Fruit fly (Drosophila melanogaster) whole organism, embryonic: Measurements from ENCODE around the gene Ist1.

Experiments
- Asciz ChIP-seq: fragments of 200-800 bp; sonication (Bioruptor generic); optimal IDR thresholded peaks from 2 replicates; lab custom pipeline; 2017; ENCODE audit warnings: missing biosample characterization, mild to moderate bottlenecking, missing genetic modification characterization, missing genetic modification reagents
- CG1024 ChIP-seq: fragments of 200-800 bp; sonication (Bioruptor generic); IDR thresholded peaks from 2 replicates; pipeline ENCODE4 v1.3.6; 2022; ENCODE audit warnings: missing biosample characterization, missing genetic modification characterization
- CG10366 ChIP-seq: fragments of 200-800 bp; sonication (Bioruptor generic); IDR thresholded peaks from 2 replicates; pipeline ENCODE4 v1.3.6; 2022; ENCODE audit warnings: missing biosample characterization, missing genetic modification characterization
- CG11456 ChIP-seq: fragments of 200-800 bp; sonication (Bioruptor generic); IDR thresholded peaks from 3 replicates; pipeline ENCODE4 v1.3.6; 2022; ENCODE audit warnings: missing biosample characterization, missing genetic modification characterization
- CG11696 ChIP-seq: fragments of 200-800 bp; sonication (Bioruptor generic); IDR thresholded peaks from 2 replicates; pipeline ENCODE4 v1.3.6; 2022; ENCODE audit warnings: missing biosample characterization, missing genetic modification characterization
- CG12299 ChIP-seq: fragments of 200-800 bp; sonication (Bioruptor generic); optimal IDR thresholded peaks from 2 replicates; lab custom pipeline; 2018; ENCODE audit warnings: missing biosample characterization, mild to moderate bottlenecking, missing genetic modification characterization
- CG13775 ChIP-seq: fragments of 200-800 bp; sonication (Bioruptor generic); optimal IDR thresholded peaks from 3 replicates; lab custom pipeline; 2017; ENCODE audit warnings: missing biosample characterization, mild to moderate bottlenecking, missing genetic modification characterization
- CG14050 ChIP-seq: fragments of 200-800 bp; sonication (Bioruptor generic); IDR thresholded peaks from 3 replicates; pipeline ENCODE4 v1.3.6; 2022; ENCODE audit warnings: missing biosample characterization, missing genetic modification characterization
- CG16779 ChIP-seq: fragments of 200-800 bp; sonication (Bioruptor generic); IDR thresholded peaks from 2 replicates; pipeline ENCODE4 v1.3.6; 2022; ENCODE audit warnings: missing biosample characterization, missing genetic modification characterization
- CG16815 ChIP-seq: fragments of 200-800 bp; sonication (Bioruptor generic); optimal IDR thresholded peaks from 3 replicates; lab custom pipeline; 2017; ENCODE audit warnings: missing biosample characterization, mild to moderate bottlenecking, missing genetic modification characterization
- CG17612 ChIP-seq: fragments of 200-800 bp; sonication (Bioruptor generic); IDR thresholded peaks from 2 replicates; pipeline ENCODE4 v1.3.6; 2022; ENCODE audit warnings: missing biosample characterization, missing genetic modification characterization
- CG2120 ChIP-seq: fragments of 200-800 bp; sonication (Bioruptor generic); optimal IDR thresholded peaks from 3 replicates; lab custom pipeline; 2016; ENCODE audit warnings: missing biosample characterization, missing genetic modification characterization
- CG2129 ChIP-seq: fragments of 200-800 bp; sonication (Bioruptor generic); IDR thresholded peaks from 2 replicates; pipeline ENCODE4 v1.3.6; 2022; ENCODE audit warnings: missing biosample characterization, missing genetic modification characterization; ENCODE audit not compliant: partially characterized antibody
- CG2199 ChIP-seq: fragments of 200-800 bp; sonication (Bioruptor generic); IDR thresholded peaks from 3 replicates; pipeline ENCODE4 v1.3.6; 2022; ENCODE audit warnings: missing biosample characterization, missing genetic modification characterization
- CG2712 ChIP-seq: fragments of 200-800 bp; optimal IDR thresholded peaks from 3 replicates; lab custom pipeline; 2019; ENCODE audit warnings: missing biosample characterization, mild to moderate bottlenecking, missing genetic modification characterization, moderate library complexity
- CG4360 ChIP-seq: fragments of 200-800 bp; sonication (Bioruptor generic); IDR thresholded peaks from 2 replicates; pipeline ENCODE4 v1.3.6; 2022; ENCODE audit warnings: missing biosample characterization, missing genetic modification characterization
- CG43689 ChIP-seq: fragments of 200-800 bp; sonication (Bioruptor generic); IDR thresholded peaks from 2 replicates; pipeline ENCODE4 v1.3.6; 2022; ENCODE audit warnings: missing biosample characterization, missing genetic modification characterization
- CG4404 ChIP-seq: fragments of 200-800 bp; sonication (Bioruptor generic); IDR thresholded peaks from 2 replicates; pipeline ENCODE4 v1.3.6; 2022; ENCODE audit warnings: missing biosample characterization, missing genetic modification characterization
- CG7987 ChIP-seq: fragments of 200-800 bp; sonication (Bioruptor generic); optimal IDR thresholded peaks from 2 replicates; lab custom pipeline; 2018; ENCODE audit warnings: missing biosample characterization, mild to moderate bottlenecking, missing genetic modification characterization, moderate library complexity
- CHES-1-like ChIP-seq: fragments of 200-800 bp; sonication (Bioruptor generic); optimal IDR thresholded peaks from 2 replicates; lab custom pipeline; 2016; ENCODE audit warnings: missing biosample characterization, missing genetic modification characterization
- CoRest ChIP-seq: fragments of 200-800 bp; sonication (Bioruptor generic); optimal IDR thresholded peaks from 3 replicates; lab custom pipeline; 2018; ENCODE audit warnings: missing biosample characterization, mild to moderate bottlenecking, missing genetic modification characterization, moderate library complexity
- D19B ChIP-seq: fragments of 200-800 bp; sonication (Bioruptor generic); optimal IDR thresholded peaks from 2 replicates; lab custom pipeline; 2017; ENCODE audit warnings: missing biosample characterization, mild to moderate bottlenecking, missing genetic modification characterization
- Deaf1 ChIP-seq: fragments of 200-800 bp; optimal IDR thresholded peaks from 3 replicates; lab custom pipeline; 2019; ENCODE audit warnings: missing biosample characterization, mild to moderate bottlenecking, missing genetic modification characterization, moderate library complexity
- Dip3 ChIP-seq: fragments of 200-800 bp; sonication (Bioruptor generic); optimal IDR thresholded peaks from 3 replicates; lab custom pipeline; 2016; ENCODE audit warnings: missing biosample characterization, missing genetic modification characterization
- ERR ChIP-seq: fragments of 200-800 bp; sonication (Bioruptor generic); optimal IDR thresholded peaks from 2 replicates; lab custom pipeline; 2016; ENCODE audit warnings: missing biosample characterization, missing genetic modification characterization
- H2.0 ChIP-seq: fragments of 200-800 bp; sonication (Bioruptor generic); IDR thresholded peaks from 2 replicates; pipeline ENCODE4 v1.3.6; 2022; ENCODE audit warnings: missing biosample characterization, missing genetic modification characterization
- HLH4C ChIP-seq: fragments of 200-800 bp; sonication (Bioruptor generic); IDR thresholded peaks from 3 replicates; pipeline ENCODE4 v1.3.6; 2022; ENCODE audit warnings: missing biosample characterization, missing genetic modification characterization; ENCODE audit not compliant: partially characterized antibody
- HmgZ ChIP-seq: fragments of 200-800 bp; sonication (Bioruptor generic); optimal IDR thresholded peaks from 2 replicates; lab custom pipeline; 2018; ENCODE audit warnings: missing biosample characterization, mild to moderate bottlenecking, missing genetic modification characterization
- Hr78 ChIP-seq, 2 experiments: fragments of 200-800 bp in 1 of 2; fragments of >200 bp in 1 of 2; sonication (Bioruptor generic) in 1 of 2; optimal IDR thresholded peaks; 2 replicates each; lab custom pipeline; 2017 to 2019; ENCODE audit warnings: missing biosample characterization in 2 of 2, missing genetic modification characterization in 2 of 2, mild to moderate bottlenecking in 1 of 2, moderate library complexity in 1 of 2
- Meics ChIP-seq: fragments of 200-800 bp; sonication (Bioruptor generic); optimal IDR thresholded peaks from 2 replicates; lab custom pipeline; 2017; ENCODE audit warnings: missing biosample characterization, mild to moderate bottlenecking, missing genetic modification characterization
- NfI ChIP-seq: fragments of 200-800 bp; sonication (Bioruptor generic); optimal IDR thresholded peaks from 3 replicates; lab custom pipeline; 2018; ENCODE audit warnings: missing biosample characterization, mild to moderate bottlenecking, missing genetic modification characterization, moderate library complexity
- Opbp ChIP-seq: fragments of 200-800 bp; sonication (Bioruptor generic); IDR thresholded peaks from 3 replicates; pipeline ENCODE4 v1.3.6; 2022; ENCODE audit warnings: missing biosample characterization, missing genetic modification characterization; ENCODE audit not compliant: partially characterized antibody
- Sry-β ChIP-seq: fragments of 200-800 bp; sonication (Bioruptor generic); optimal IDR thresholded peaks from 2 replicates; lab custom pipeline; 2018; ENCODE audit warnings: missing biosample characterization, mild to moderate bottlenecking, missing genetic modification characterization, moderate library complexity
- Xbp1 ChIP-seq: fragments of 200-800 bp; sonication (Bioruptor generic); optimal IDR thresholded peaks from 3 replicates; lab custom pipeline; 2016; ENCODE audit warnings: missing biosample characterization, mild to moderate bottlenecking, missing genetic modification characterization
- ara ChIP-seq: fragments of 200-800 bp; sonication (Bioruptor generic); IDR thresholded peaks from 2 replicates; pipeline ENCODE4 v1.3.6; 2022; ENCODE audit warnings: missing biosample characterization, missing genetic modification characterization
- chm ChIP-seq: fragments of 200-800 bp; sonication (Bioruptor generic); IDR thresholded peaks from 2 replicates; pipeline ENCODE4 v1.3.6; 2022; ENCODE audit warnings: missing biosample characterization, missing genetic modification characterization
- chn ChIP-seq: fragments of 200-800 bp; sonication (Bioruptor generic); optimal IDR thresholded peaks from 2 replicates; lab custom pipeline; 2016; ENCODE audit warnings: missing biosample characterization, missing genetic modification characterization
- ci ChIP-seq: fragments of 200-800 bp; sonication (Bioruptor generic); IDR thresholded peaks from 3 replicates; pipeline ENCODE4 v1.3.6; 2022; ENCODE audit warnings: missing biosample characterization, missing genetic modification characterization
- dm ChIP-seq: fragments of 200-800 bp; sonication (Bioruptor generic); optimal IDR thresholded peaks from 3 replicates; lab custom pipeline; 2016; ENCODE audit warnings: missing biosample characterization, missing genetic modification characterization
- dmrt11E ChIP-seq: fragments of 200-800 bp; sonication (Bioruptor generic); optimal IDR thresholded peaks from 3 replicates; lab custom pipeline; 2018; ENCODE audit warnings: missing biosample characterization, mild to moderate bottlenecking, missing genetic modification characterization, moderate library complexity
- exex ChIP-seq: fragments of 200-800 bp; sonication (Bioruptor generic); optimal IDR thresholded peaks from 4 replicates; lab custom pipeline; 2018; ENCODE audit warnings: missing biosample characterization, mild to moderate bottlenecking, missing genetic modification characterization, moderate library complexity
- hb ChIP-seq: fragments of 200-800 bp; sonication (Bioruptor generic); IDR thresholded peaks from 3 replicates; pipeline ENCODE4 v1.3.6; 2022; ENCODE audit warnings: missing biosample characterization, missing genetic modification characterization; ENCODE audit not compliant: partially characterized antibody
- insv ChIP-seq, 2 experiments: fragments of 200-800 bp; sonication (Bioruptor generic); optimal IDR thresholded peaks; 3 replicates each; lab custom pipeline; 2016 to 2018; ENCODE audit warnings: missing biosample characterization in 2 of 2, missing genetic modification characterization in 2 of 2
- kah ChIP-seq: fragments of 200-800 bp; sonication (Bioruptor generic); optimal IDR thresholded peaks from 2 replicates; lab custom pipeline; 2018; ENCODE audit warnings: missing biosample characterization, mild to moderate bottlenecking, missing genetic modification characterization
- lab ChIP-seq: fragments of 200-800 bp; sonication (Bioruptor generic); optimal IDR thresholded peaks from 3 replicates; lab custom pipeline; 2017; ENCODE audit warnings: missing biosample characterization, missing genetic modification characterization, mild to moderate bottlenecking, moderate library complexity, missing genetic modification reagents
- ranshi ChIP-seq: fragments of 200-800 bp; sonication (Bioruptor generic); IDR thresholded peaks from 2 replicates; pipeline ENCODE4 v1.3.6; 2022; ENCODE audit warnings: missing biosample characterization, missing genetic modification characterization
- slp2 ChIP-seq: fragments of 200-800 bp; sonication (Bioruptor generic); optimal IDR thresholded peaks from 2 replicates; lab custom pipeline; 2016; ENCODE audit warnings: missing biosample characterization, missing genetic modification characterization
- ttk ChIP-seq: fragments of 200-800 bp; sonication (Bioruptor generic); IDR thresholded peaks from 2 replicates; pipeline ENCODE4 v2.1.2; 2022; ENCODE audit warnings: missing biosample characterization, missing genetic modification characterization
- wdn ChIP-seq: fragments of 200-800 bp; sonication (Bioruptor generic); IDR thresholded peaks from 2 replicates; pipeline ENCODE4 v1.3.6; 2022; ENCODE audit warnings: missing biosample characterization, missing genetic modification characterization
- zf30C ChIP-seq: fragments of 200-800 bp; sonication (Bioruptor generic); optimal IDR thresholded peaks from 3 replicates; lab custom pipeline; 2018; ENCODE audit warnings: missing biosample characterization, mild to moderate bottlenecking, missing genetic modification characterization

Ist1 gene

dm6 chr3L:6708995-6709606, 47.2 kb downstream of the Ist1 start (continued):
- TF ChIP-seq wdn (peak; percentile 84), dm (no peak), CG17612 (GFP tag; lab: Robert Waterston, UW) (peak; percentile 79), CG4404 (GFP tag; lab: Robert Waterston, UW) (no peak), Dip3 (GFP tag; lab: Kevin White, UChicago) (peak; percentile 66), H2.0 (GFP tag; lab: Robert Waterston, UW) (peak; percentile 87), CG11696 (peak; percentile 68), CG4360 (no peak), ERR (peak; percentile 22), exex (peak; percentile 71), CG10366 (GFP tag; lab: Robert Waterston, UW) (peak; percentile 79), NfI (peak; percentile 96), slp2 (GFP tag; lab: Kevin White, UChicago) (peak; percentile 80), CG12299 (tag; lab: Kevin White, UChicago) (peak; percentile 81), Deaf1 (tag; lab: Kevin White, UChicago) (peak; percentile 41), CG1024 (GFP tag; lab: Robert Waterston, UW) (peak; percentile 80), zf30C (GFP tag; lab: Kevin White, UChicago) (no peak), Xbp1 (GFP tag; lab: Kevin White, UChicago) (peak; percentile 87), chm (GFP tag; lab: Robert Waterston, UW) (peak; percentile 85; the same call in 1 of the 2 replicates), lab (peak; percentile 96), HLH4C (GFP tag; lab: Robert Waterston, UW) (no peak), dmrt11E (tag; lab: Kevin White, UChicago) (no peak), hb (GFP tag; lab: Robert Waterston, UW) (no peak), CG2199 (GFP tag; lab: Robert Waterston, UW) (peak; percentile 97), Opbp (GFP tag; lab: Robert Waterston, UW) (no peak), CG16779 (peak; percentile 89), ara (GFP tag; lab: Robert Waterston, UW) (peak; percentile 53; the same call in 1 of the 2 replicates), HmgZ (tag; lab: Kevin White, UChicago) (peak; percentile 77), Sry-β (GFP tag; lab: Kevin White, UChicago) (peak; percentile 29), CG2129 (GFP tag; lab: Robert Waterston, UW) (no peak), ranshi (peak; percentile 80), CoRest (tag; lab: Kevin White, UChicago) (peak; percentile 64), Asciz (GFP tag; lab: Kevin White, UChicago) (peak; percentile 93), CG43689 (GFP tag; lab: Robert Waterston, UW) (peak; percentile 75), kah (GFP tag; lab: Kevin White, UChicago) (peak; percentile 54), CG2120 (GFP tag; lab: Kevin White, UChicago) (peak; percentile 61), CG2712 (tag; lab: Kevin White, UChicago) (no peak), ttk (GFP tag; lab: Robert Waterston, UW) (peak; percentile 86), Meics (GFP tag; lab: Kevin White, UChicago) (peak; percentile 94), D19B (GFP tag; lab: Kevin White, UChicago) (peak; percentile 78), Hr78 (GFP tag; optimal IDR thresholded peaks at IDR 0.05; lab: Kevin White, UChicago) (no peak), CHES-1-like (GFP tag; lab: Kevin White, UChicago) (peak; percentile 18), insv (GFP tag; optimal IDR thresholded peaks at IDR 0.05; lab: Kevin White, UChicago) (peak in 1 of 2 experiments; percentile 42), CG13775 (GFP tag; lab: Kevin White, UChicago) (peak; percentile 76), ci (GFP tag; lab: Robert Waterston, UW) (peak; percentile 98), CG14050 (GFP tag; lab: Robert Waterston, UW) (peak; percentile 77), chn (GFP tag; lab: Kevin White, UChicago) (peak; percentile 54), CG11456 (GFP tag; lab: Robert Waterston, UW) (peak; percentile 96), CG16815 (GFP tag; lab: Kevin White, UChicago) (peak; percentile 30), CG7987 (peak; percentile 96)
